Worm (Caenorhabditis elegans) whole organism, L1 larva: ENCODE data around the gene nhr-71.

Experiments used
- ceh-82 ChIP-seq, 3 experiments: fragments of 150-350 bp in 1 of 3; sonication (generic microtip) in 2 of 3; optimal IDR thresholded peaks; 2 replicates each; lab custom pipeline; 2014 to 2017; ENCODE audit warnings: missing biosample characterization in 3 of 3, missing genetic modification characterization in 3 of 3
- unc-130 ChIP-seq: fragments of 150-350 bp; optimal IDR thresholded peaks from 2 replicates; lab custom pipeline; 2017; ENCODE audit warnings: missing biosample characterization, missing genetic modification characterization, inconsistent platforms

DNA sequence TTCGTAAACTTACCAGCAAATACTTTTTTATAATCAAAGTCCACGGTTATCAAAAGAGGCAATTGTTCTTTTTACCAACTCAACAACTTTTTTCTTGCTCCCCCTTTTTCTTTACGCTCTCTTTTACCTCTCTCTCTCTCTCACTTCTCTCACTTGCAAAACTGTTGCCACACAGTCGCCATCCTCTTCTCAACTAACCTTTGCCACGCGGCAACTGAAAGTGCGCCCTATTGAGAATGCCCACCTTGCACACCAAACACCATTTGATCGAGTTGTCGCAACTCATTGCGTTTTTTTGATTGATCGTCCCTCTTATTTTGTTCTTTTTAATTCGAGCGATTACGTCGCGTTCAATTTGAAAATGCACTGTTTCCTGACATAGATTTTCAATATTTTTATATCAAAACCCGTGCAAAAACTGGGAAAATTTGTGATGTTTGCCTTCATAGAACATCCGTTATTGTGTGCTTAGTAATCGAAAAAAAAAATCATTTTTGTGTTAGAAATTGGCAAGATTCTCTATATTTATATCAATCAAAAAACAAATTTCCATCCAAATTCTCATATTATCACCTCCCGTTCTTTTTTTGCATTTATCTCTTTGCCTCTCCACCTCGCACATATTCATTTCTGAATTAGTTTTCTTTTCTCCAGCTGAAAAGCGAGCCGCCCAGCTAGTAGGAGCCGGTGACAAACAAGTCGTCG is at the start of gene nhr-71:
- TF ChIP-seq unc-130 (tag; lab: Kevin White, UChicago) (no peak), ceh-82 (tag; optimal IDR thresholded peaks at IDR 0.05; lab: Kevin White, UChicago) (no peak)
